Worm (Caenorhabditis elegans) whole organism, L4 larva: ENCODE data around the gene scb-1.

Source experiments
- F10B5.3 ChIP-seq: sonication (generic microtip); optimal IDR thresholded peaks from 2 replicates; lab custom pipeline; 2016; ENCODE audit warnings: mild to moderate bottlenecking, missing genetic modification characterization, missing compliant biosample characterization
- F37D6.2 ChIP-seq: sonication (generic microtip); optimal IDR thresholded peaks from 2 replicates; lab custom pipeline; 2016; ENCODE audit warnings: mild to moderate bottlenecking, missing genetic modification characterization, missing compliant biosample characterization
- F49E8.2 ChIP-seq: sonication (generic microtip); optimal IDR thresholded peaks from 2 replicates; lab custom pipeline; 2016; ENCODE audit warnings: missing compliant biosample characterization, mild to moderate bottlenecking, missing genetic modification characterization, borderline replicate concordance
- T26A8.4 ChIP-seq: fragments of 200-800 bp; sonication (Bioruptor generic); IDR thresholded peaks from 2 replicates; pipeline ENCODE4 v1.3.6; 2022; ENCODE audit warnings: missing genetic modification characterization, missing compliant biosample characterization
- ceh-28 ChIP-seq: fragments of 150-350 bp; optimal IDR thresholded peaks from 2 replicates; lab custom pipeline; 2014; ENCODE audit warnings: missing biosample characterization, missing genetic modification reagents, missing genetic modification characterization
- ceh-32 ChIP-seq: sonication (generic microtip); optimal IDR thresholded peaks from 2 replicates; lab custom pipeline; 2016; ENCODE audit warnings: mild to moderate bottlenecking, missing genetic modification characterization, missing compliant biosample characterization; ENCODE audit not compliant: poor library complexity
- ceh-62 ChIP-seq: sonication (generic microtip); optimal IDR thresholded peaks from 2 replicates; lab custom pipeline; 2017; ENCODE audit warnings: missing biosample characterization, missing genetic modification characterization
- ceh-82 ChIP-seq: sonication (generic microtip); optimal IDR thresholded peaks from 2 replicates; lab custom pipeline; 2017; ENCODE audit warnings: missing biosample characterization, missing genetic modification characterization
- ces-1 ChIP-seq: fragments of 150-350 bp; sonication (generic microtip); optimal IDR thresholded peaks from 4 replicates; lab custom pipeline; 2014; ENCODE audit warnings: missing biosample characterization, missing genetic modification reagents, missing genetic modification characterization
- ctbp-1 ChIP-seq: fragments of 200-800 bp; sonication (Bioruptor generic); IDR thresholded peaks from 2 replicates; pipeline ENCODE4 v1.3.6; 2022; ENCODE audit warnings: missing genetic modification reagents, missing genetic modification characterization, missing compliant biosample characterization
- daf-16 ChIP-seq, 3 experiments: sonication (generic microtip); optimal IDR thresholded peaks; 2 replicates each; lab custom pipeline; 2016 to 2017; ENCODE audit warnings: missing genetic modification characterization in 3 of 3, missing genetic modification reagents in 3 of 3, mild to moderate bottlenecking in 2 of 3, missing compliant biosample characterization in 2 of 3, missing biosample characterization in 1 of 3, moderate library complexity in 1 of 3
- dmd-6 ChIP-seq: fragments of 200-800 bp; sonication (Bioruptor generic); IDR thresholded peaks from 2 replicates; pipeline ENCODE4 v1.3.6; 2022; ENCODE audit warnings: missing genetic modification reagents, missing genetic modification characterization, missing compliant biosample characterization
- duxl-1 ChIP-seq: sonication (generic microtip); optimal IDR thresholded peaks from 2 replicates; lab custom pipeline; 2016; ENCODE audit warnings: mild to moderate bottlenecking, missing genetic modification characterization, moderate library complexity, missing compliant biosample characterization; ENCODE audit not compliant: poor library complexity
- dve-1 ChIP-seq: sonication (generic microtip); optimal IDR thresholded peaks from 2 replicates; lab custom pipeline; 2017; ENCODE audit warnings: antibody characterized with exemption, mild to moderate bottlenecking, missing genetic modification characterization, missing compliant biosample characterization; ENCODE audit not compliant: insufficient read depth
- egl-43 ChIP-seq: fragments of 200-800 bp; sonication (Bioruptor generic); IDR thresholded peaks from 2 replicates; pipeline ENCODE4 v1.3.6; 2022; ENCODE audit warnings: missing genetic modification reagents, missing genetic modification characterization, missing compliant biosample characterization
- fos-1 ChIP-seq: fragments of 150-350 bp; optimal IDR thresholded peaks from 2 replicates; lab custom pipeline; 2014; ENCODE audit warnings: missing biosample characterization, missing genetic modification characterization
- hif-1 ChIP-seq, 2 experiments: sonication (generic microtip); optimal IDR thresholded peaks; 2 replicates each; lab custom pipeline; 2016 to 2017; ENCODE audit warnings: missing compliant biosample characterization in 2 of 2, missing genetic modification characterization in 2 of 2, missing genetic modification reagents in 2 of 2, missing genotype in 2 of 2, mild to moderate bottlenecking in 1 of 2
- hlh-11 ChIP-seq: fragments of 200-800 bp; sonication (Bioruptor generic); optimal IDR thresholded peaks from 2 replicates; lab custom pipeline; 2018; ENCODE audit warnings: mild to moderate bottlenecking, missing genetic modification characterization, missing compliant biosample characterization
- jun-1 ChIP-seq: fragments of 150-350 bp; optimal IDR thresholded peaks from 2 replicates; lab custom pipeline; 2014; ENCODE audit warnings: missing biosample characterization, missing genetic modification reagents, missing genetic modification characterization
- lin-13 ChIP-seq: fragments of 150-350 bp; optimal IDR thresholded peaks from 2 replicates; lab custom pipeline; 2014; ENCODE audit warnings: missing biosample characterization, missing genetic modification reagents, missing genetic modification characterization
- lin-15B ChIP-seq: fragments of 150-350 bp; sonication (generic microtip); optimal IDR thresholded peaks from 3 replicates; lab custom pipeline; 2014; ENCODE audit warnings: missing biosample characterization, missing genetic modification characterization
- lin-39 ChIP-seq: fragments of 150-350 bp; optimal IDR thresholded peaks from 2 replicates; lab custom pipeline; 2014; ENCODE audit warnings: missing biosample characterization, missing genetic modification reagents, missing genetic modification characterization
- madf-5 ChIP-seq, 2 experiments: fragments of 200-800 bp; sonication (Bioruptor generic); IDR thresholded peaks; 2 replicates each; pipeline ENCODE4 v1.3.6; 2022; ENCODE audit warnings: missing compliant biosample characterization in 2 of 2, missing genetic modification characterization in 2 of 2
- madf-9 ChIP-seq: fragments of 200-800 bp; sonication (Bioruptor generic); conservative IDR thresholded peaks from 2 replicates; pipeline ENCODE4 v1.3.6; 2022; ENCODE audit warnings: missing genetic modification reagents, missing genetic modification characterization, missing compliant biosample characterization
- mdl-1 ChIP-seq, 2 experiments: fragments of 150-350 bp in 1 of 2; sonication (generic microtip) in 1 of 2; optimal IDR thresholded peaks; 2 replicates each; lab custom pipeline; 2014 to 2017; ENCODE audit warnings: missing biosample characterization in 2 of 2, missing genetic modification characterization in 2 of 2
- mes-2 ChIP-seq: sonication (generic microtip); optimal IDR thresholded peaks from 2 replicates; lab custom pipeline; 2016; ENCODE audit warnings: missing genotype, mild to moderate bottlenecking, missing genetic modification characterization, missing compliant biosample characterization; ENCODE audit not compliant: poor library complexity, severe bottlenecking
- mxl-2 ChIP-seq: fragments of 200-800 bp; sonication (Bioruptor generic); conservative IDR thresholded peaks from 2 replicates; pipeline ENCODE4 v1.3.6; 2022; ENCODE audit warnings: missing genetic modification reagents, missing genetic modification characterization, missing compliant biosample characterization
- mxl-3 ChIP-seq: fragments of 200-800 bp; sonication (Bioruptor generic); optimal IDR thresholded peaks from 2 replicates; lab custom pipeline; 2018; ENCODE audit warnings: mild to moderate bottlenecking, missing genetic modification characterization, missing compliant biosample characterization
- nhr-10 ChIP-seq: fragments of 150-350 bp; optimal IDR thresholded peaks from 2 replicates; lab custom pipeline; 2014; ENCODE audit warnings: missing biosample characterization, missing genetic modification characterization
- nhr-102 ChIP-seq: sonication (generic microtip); optimal IDR thresholded peaks from 2 replicates; lab custom pipeline; 2016; ENCODE audit warnings: mild to moderate bottlenecking, missing genetic modification characterization, moderate library complexity, missing compliant biosample characterization
- nhr-111 ChIP-seq: fragments of 200-800 bp; sonication (Bioruptor generic); optimal IDR thresholded peaks from 2 replicates; lab custom pipeline; 2018; ENCODE audit warnings: mild to moderate bottlenecking, missing genetic modification characterization, missing compliant biosample characterization
- nhr-237 ChIP-seq: sonication (generic microtip); optimal IDR thresholded peaks from 2 replicates; lab custom pipeline; 2017; ENCODE audit warnings: missing biosample characterization, missing genetic modification characterization
- nhr-25 ChIP-seq: sonication (generic microtip); optimal IDR thresholded peaks from 2 replicates; lab custom pipeline; 2017; ENCODE audit warnings: missing genetic modification characterization, mild to moderate bottlenecking, missing compliant biosample characterization, antibody characterized with exemption, moderate library complexity, borderline replicate concordance; ENCODE audit not compliant: insufficient read depth
- nhr-41 ChIP-seq: fragments of 200-800 bp; sonication (Bioruptor generic); IDR thresholded peaks from 2 replicates; pipeline ENCODE4 v1.3.6; 2022; ENCODE audit warnings: missing genetic modification reagents, missing genetic modification characterization, missing compliant biosample characterization
- nhr-42 ChIP-seq: fragments of 200-800 bp; sonication (Bioruptor generic); IDR thresholded peaks from 2 replicates; pipeline ENCODE4 v1.3.6; 2022; ENCODE audit warnings: missing genetic modification characterization, missing compliant biosample characterization
- nhr-48 ChIP-seq: sonication (generic microtip); optimal IDR thresholded peaks from 2 replicates; lab custom pipeline; 2016; ENCODE audit warnings: mild to moderate bottlenecking, missing genetic modification characterization, missing compliant biosample characterization
- php-3 ChIP-seq: fragments of 200-800 bp; sonication (Bioruptor generic); IDR thresholded peaks from 2 replicates; pipeline ENCODE4 v1.3.6; 2022; ENCODE audit warnings: missing genetic modification reagents, missing genetic modification characterization, missing compliant biosample characterization
- pqm-1 ChIP-seq: sonication (generic microtip); optimal IDR thresholded peaks from 2 replicates; lab custom pipeline; 2017; ENCODE audit warnings: missing biosample characterization, missing genetic modification characterization
- skn-1 ChIP-seq: fragments of 150-350 bp; optimal IDR thresholded peaks from 2 replicates; lab custom pipeline; 2014; ENCODE audit warnings: missing biosample characterization, missing genetic modification characterization
- snpc-1.2 ChIP-seq: fragments of 200-800 bp; sonication (Bioruptor generic); IDR thresholded peaks from 2 replicates; pipeline ENCODE4 v1.3.6; 2022; ENCODE audit warnings: missing genetic modification reagents, missing genetic modification characterization, missing compliant biosample characterization
- snpc-4 ChIP-seq: fragments of 150-350 bp; optimal IDR thresholded peaks from 2 replicates; lab custom pipeline; 2014; ENCODE audit warnings: missing biosample characterization, missing genetic modification characterization
- spr-3 ChIP-seq: fragments of 200-800 bp; sonication (Bioruptor generic); optimal IDR thresholded peaks from 2 replicates; lab custom pipeline; 2018; ENCODE audit warnings: mild to moderate bottlenecking, missing genetic modification characterization, missing compliant biosample characterization
- tag-97 ChIP-seq: fragments of 200-800 bp; sonication (Bioruptor generic); IDR thresholded peaks from 2 replicates; pipeline ENCODE4 v1.3.6; 2022; ENCODE audit warnings: missing genetic modification characterization, missing compliant biosample characterization
- tra-1 ChIP-seq: fragments of 200-800 bp; sonication (Bioruptor generic); IDR thresholded peaks from 2 replicates; pipeline ENCODE4 v1.3.6; 2022; ENCODE audit warnings: missing genetic modification reagents, missing genetic modification characterization, missing compliant biosample characterization
- unc-39 ChIP-seq: sonication (generic microtip); optimal IDR thresholded peaks from 2 replicates; lab custom pipeline; 2017; ENCODE audit warnings: missing biosample characterization, missing genetic modification characterization
- unc-62 ChIP-seq, 3 experiments: fragments of 150-350 bp in 1 of 3; sonication (generic microtip); optimal IDR thresholded peaks in 2 of 3; peaks in 1 of 3; 1 replicate in 1 of 3; 2 replicates in 2 of 3; lab custom pipeline; 2014 to 2017; ENCODE audit warnings: missing biosample characterization in 3 of 3, missing genetic modification characterization in 3 of 3, missing genetic modification reagents in 3 of 3, missing genotype in 1 of 3
- zfp-2 ChIP-seq: sonication (generic microtip); optimal IDR thresholded peaks from 2 replicates; lab custom pipeline; 2016; ENCODE audit warnings: mild to moderate bottlenecking, missing genetic modification characterization, missing compliant biosample characterization
- zip-11 ChIP-seq: fragments of 200-800 bp; sonication (Bioruptor generic); IDR thresholded peaks from 2 replicates; pipeline ENCODE4 v1.3.6; 2022; ENCODE audit warnings: missing genetic modification characterization, missing compliant biosample characterization
- ztf-7 ChIP-seq: fragments of 150-350 bp; optimal IDR thresholded peaks from 2 replicates; lab custom pipeline; 2014; ENCODE audit warnings: missing biosample characterization, missing genetic modification characterization

The scb-1 gene

ce11 chrV:11113041-11113574 lies 6.4 kb downstream of the scb-1 start, which contains the start of gene erfa-3 (continued):
- TF ChIP-seq madf-9 (GFP tag; lab: Robert Waterston, UW) (no peak), ceh-32 (tag; lab: Kevin White, UChicago) (no peak), dmd-6 (no peak), skn-1 (no peak), nhr-102 (tag; lab: Kevin White, UChicago) (peak; percentile 54), snpc-4 (tag; lab: Kevin White, UChicago) (no peak), lin-39 (tag; lab: Kevin White, UChicago) (no peak), unc-39 (tag; lab: Kevin White, UChicago) (no peak), lin-13 (GFP tag; lab: Kevin White, UChicago) (peak; percentile 60), zip-11 (GFP tag; lab: Robert Waterston, UW) (no peak), daf-16 (GFP tag; optimal IDR thresholded peaks at IDR 0.05; lab: Kevin White, UChicago) (peak in 1 of 2 experiments; percentile 24), daf-16 (tag; optimal IDR thresholded peaks at IDR 0.05; lab: Kevin White, UChicago) (peak; percentile 64), jun-1 (no peak), nhr-48 (tag; lab: Kevin White, UChicago) (peak; percentile 29), tra-1 (GFP tag; lab: Robert Waterston, UW) (no peak), nhr-10 (tag; lab: Kevin White, UChicago) (no peak), snpc-1.2 (GFP tag; lab: Robert Waterston, UW) (no peak), ctbp-1 (GFP tag; lab: Robert Waterston, UW) (no peak; the same call in 1 of the 2 replicates), nhr-237 (tag; lab: Kevin White, UChicago) (no peak), duxl-1 (tag; lab: Kevin White, UChicago) (peak; percentile 79), php-3 (peak; percentile 43; the same call in 1 of the 2 replicates), lin-15B (tag; lab: Kevin White, UChicago) (no peak), mes-2 (tag; lab: Kevin White, UChicago) (peak; percentile 95), F10B5.3 (tag; lab: Kevin White, UChicago) (no peak), ces-1 (GFP tag; lab: Kevin White, UChicago) (no peak), hlh-11 (peak; percentile 53), dve-1 (peak; percentile 77), ceh-82 (tag; lab: Kevin White, UChicago) (no peak), mdl-1 (tag; optimal IDR thresholded peaks at IDR 0.05; lab: Kevin White, UChicago) (no peak), ztf-7 (peak; percentile 58), zfp-2 (tag; lab: Kevin White, UChicago) (no peak), ceh-28 (no peak), nhr-42 (GFP tag; lab: Robert Waterston, UW) (no peak), pqm-1 (no peak), T26A8.4 (GFP tag; lab: Robert Waterston, UW) (peak; percentile 61; the same call in 1 of the 2 replicates), egl-43 (GFP tag; lab: Robert Waterston, UW) (no peak), tag-97 (no peak), nhr-111 (GFP tag; lab: Kevin White, UChicago) (no peak), fos-1 (no peak), F49E8.2 (tag; lab: Kevin White, UChicago) (no peak), nhr-41 (no peak), ceh-62 (tag; lab: Kevin White, UChicago) (no peak), nhr-25 (tag; lab: Kevin White, UChicago) (peak; percentile 2), mxl-3 (GFP tag; lab: Kevin White, UChicago) (peak; percentile 49), spr-3 (no peak), madf-5 (GFP tag; IDR thresholded peaks at IDR 0.05; lab: Robert Waterston, UW) (no peak), F37D6.2 (tag; lab: Kevin White, UChicago) (no peak), mxl-2 (GFP tag; lab: Robert Waterston, UW) (no peak), hif-1 (tag; optimal IDR thresholded peaks at IDR 0.05; lab: Kevin White, UChicago) (peak in 1 of 2 experiments; percentile 56), unc-62 (GFP tag; optimal IDR thresholded peaks at IDR 0.05 in 1 of 2; lab: Kevin White, UChicago) (peak in 1 of 2 experiments; percentile 34), unc-62 (tag; optimal IDR thresholded peaks at IDR 0.05; lab: Kevin White, UChicago) (no peak)
